Worm (Caenorhabditis elegans) whole organism, L4/young adult: ENCODE measurements around the gene anmt-1.

Experiments used
- dao-5 ChIP-seq: sonication (generic microtip); optimal IDR thresholded peaks from 2 replicates; lab custom pipeline; 2016; ENCODE audit warnings: missing genotype, missing genetic modification characterization, moderate library complexity, missing compliant biosample characterization
- him-1 ChIP-seq: sonication (generic microtip); optimal IDR thresholded peaks from 2 replicates; lab custom pipeline; 2016; ENCODE audit warnings: missing genotype, missing genetic modification reagents, missing genetic modification characterization, missing compliant biosample characterization

DNA sequence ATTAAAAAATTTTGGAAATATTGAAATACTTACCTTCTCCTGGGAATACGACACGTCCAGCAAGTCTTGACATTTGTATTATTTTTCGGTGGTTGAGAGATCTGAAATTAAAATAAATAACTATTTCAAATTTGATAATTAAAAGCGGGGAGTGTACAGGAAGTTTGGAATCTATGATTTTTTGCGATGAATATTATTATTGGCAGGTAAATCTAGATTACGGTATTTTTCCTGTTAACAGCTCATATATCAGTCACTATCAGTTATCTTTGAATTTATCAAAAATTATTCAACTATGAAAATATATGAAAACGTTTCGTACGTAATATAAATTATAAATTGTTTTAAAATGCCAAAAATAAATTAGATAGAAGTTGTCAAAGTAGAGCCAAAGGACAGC is 31.5 kb downstream of the anmt-1 start, which contains the start of gene B0303.14:
- no peak for TF ChIP-seq dao-5 (tag; lab: Kevin White, UChicago)
- no peak for TF ChIP-seq him-1 (tag; lab: Kevin White, UChicago)
